Worm (Caenorhabditis elegans) whole organism, young adult: ENCODE measurements around the gene F01G10.10.

Source experiments
- T07F8.4 ChIP-seq: sonication (generic microtip); optimal IDR thresholded peaks from 2 replicates; lab custom pipeline; 2016; ENCODE audit warnings: mild to moderate bottlenecking, missing genetic modification characterization, moderate library complexity, missing compliant biosample characterization
- cebp-2 ChIP-seq: fragments of 200-800 bp; sonication (Bioruptor generic); IDR thresholded peaks from 2 replicates; pipeline ENCODE4 v1.3.6; 2022; ENCODE audit warnings: missing genetic modification characterization, missing compliant biosample characterization
- lin-35 ChIP-seq, 3 experiments: fragments of 150-350 bp in 2 of 3; sonication (generic microtip) in 1 of 3; optimal IDR thresholded peaks; 2 replicates each; lab custom pipeline; 2014 to 2018; ENCODE audit warnings: missing biosample characterization in 3 of 3, missing genetic modification characterization in 3 of 3, missing genetic modification reagents in 3 of 3

ce11 chrIV:10275050-10275449 is 29.1 kb downstream of the F01G10.10 start:
- no peak for TF ChIP-seq T07F8.4
- no peak for TF ChIP-seq lin-35 (GFP tag; optimal IDR thresholded peaks at IDR 0.05; lab: Kevin White, UChicago)
- no peak for TF ChIP-seq cebp-2 (GFP tag; lab: Robert Waterston, UW)
